Fruit fly (Drosophila melanogaster): Measurements from ENCODE around the gene CG10859.

CG10859 gene

DNA sequence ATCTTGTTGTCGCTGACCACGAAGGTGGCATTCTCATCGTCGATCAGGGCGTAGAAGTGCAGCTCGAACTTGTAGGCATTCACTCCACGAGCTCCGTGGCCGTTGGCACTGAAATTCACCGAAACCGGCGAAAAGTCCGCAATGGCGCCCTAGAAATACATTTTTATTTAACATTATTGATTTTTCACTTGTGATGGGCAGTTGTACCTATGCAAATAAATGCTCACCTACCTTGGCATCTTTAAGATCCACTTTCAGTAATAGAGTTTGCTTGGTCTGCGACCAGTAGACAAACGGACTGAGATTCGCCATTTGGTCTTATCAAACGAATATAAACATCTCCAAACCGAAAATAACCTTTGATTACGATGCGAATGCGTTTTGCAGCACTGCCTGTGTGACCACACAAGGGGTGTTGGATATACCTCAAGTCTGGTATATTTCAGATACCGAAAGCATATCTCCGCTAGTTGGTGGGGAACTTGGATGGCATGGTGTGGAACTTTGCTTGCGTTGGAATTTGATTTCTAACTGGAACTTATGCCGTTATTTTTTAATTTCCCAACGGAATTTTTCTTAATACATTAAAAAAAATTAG, 46.9 kb upstream of the CG10859 start, which contains the start of gene Hacd2 (continued):
- no peak; the same call in 1 of the 2 replicates for TF ChIP-seq lmd (GFP tag; IDR thresholded peaks at IDR 0.05)
- TF ChIP-seq lola (GFP tag; optimal IDR thresholded peaks at IDR 0.05), result no peak
- no peak for TF ChIP-seq eyg (GFP tag; optimal IDR thresholded peaks at IDR 0.05)
- TF ChIP-seq stwl (tag; optimal IDR thresholded peaks at IDR 0.05), result peak; percentile 99
- TF ChIP-seq MBD-R2 (GFP tag; IDR thresholded peaks at IDR 0.05), result peak; percentile 94
- no peak for TF ChIP-seq Usf (GFP tag; optimal IDR thresholded peaks at IDR 0.05)
- TF ChIP-seq CG8944 (GFP tag; optimal IDR thresholded peaks at IDR 0.05), result peak; percentile 17
- TF ChIP-seq Nf-YC (tag; optimal IDR thresholded peaks at IDR 0.05), result no peak
- peak; percentile 49; the same call in 2 of the 3 replicates for TF ChIP-seq CG16813 (GFP tag; IDR thresholded peaks at IDR 0.05; ENCODE audit: partially characterized antibody)
- no peak for TF ChIP-seq CG8388 (GFP tag; optimal IDR thresholded peaks at IDR 0.05)
- TF ChIP-seq Dll (GFP tag; IDR thresholded peaks at IDR 0.05; ENCODE audit: partially characterized antibody), result no peak
- TF ChIP-seq Scr (GFP tag; IDR thresholded peaks at IDR 0.05; ENCODE audit: partially characterized antibody), result peak; percentile 46
- peak; percentile 72 for TF ChIP-seq trem (tag; optimal IDR thresholded peaks at IDR 0.05)
- peak; percentile 40; the same call in 1 of the 2 replicates for TF ChIP-seq Bgb (GFP tag; IDR thresholded peaks at IDR 0.05; ENCODE audit: partially characterized antibody)
- peak; percentile 45 for TF ChIP-seq BEAF-32 (GFP tag; optimal IDR thresholded peaks at IDR 0.05)
- TF ChIP-seq ERR (GFP tag; optimal IDR thresholded peaks at IDR 0.05), result peak; percentile 53
- TF ChIP-seq CG14014 (GFP tag; IDR thresholded peaks at IDR 0.05), result 0 out of 2 replicates have a peak, but pooled peaks have one; percentile 9
- peak; percentile 9 for TF ChIP-seq lilli (GFP tag; optimal IDR thresholded peaks at IDR 0.05)
- no peak for TF ChIP-seq CG10979 (tag; optimal IDR thresholded peaks at IDR 0.05)
- peak; percentile 37 for TF ChIP-seq CG4854 (GFP tag; optimal IDR thresholded peaks at IDR 0.05)

DNA sequence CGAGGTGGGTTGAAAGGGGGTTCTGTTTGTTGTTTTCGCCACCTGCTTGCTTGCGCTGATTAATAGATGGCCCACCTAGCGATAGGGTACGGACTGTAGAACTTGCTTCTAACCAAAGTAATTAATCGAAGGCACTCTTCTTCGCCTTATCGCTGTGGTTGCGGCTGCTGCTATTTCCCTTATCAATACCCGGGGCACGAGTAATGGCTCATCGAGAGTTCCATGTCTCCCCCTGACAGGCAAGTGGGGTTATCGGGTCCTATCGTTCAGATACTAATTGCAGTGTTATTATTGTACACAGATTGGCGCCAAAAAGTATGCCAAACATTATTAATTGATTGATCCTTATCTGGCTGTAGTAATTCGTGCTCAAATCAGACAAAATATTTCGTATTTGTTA, 38.3 kb upstream of the CG10859 start:
- TF ChIP-seq mirr (GFP tag; optimal IDR thresholded peaks at IDR 0.05), result peak; percentile 91
- TF ChIP-seq sug (tag; optimal IDR thresholded peaks at IDR 0.05), result peak; percentile 94
- TF ChIP-seq grn (GFP tag; optimal IDR thresholded peaks at IDR 0.05), result peak; percentile 85
- no peak for TF ChIP-seq CG4360 (GFP tag; IDR thresholded peaks at IDR 0.05)
- TF ChIP-seq cwo (GFP tag; optimal IDR thresholded peaks at IDR 0.05), result peak; percentile 82
- no peak for TF ChIP-seq CG9876 (GFP tag; optimal IDR thresholded peaks at IDR 0.05)
- TF ChIP-seq zf30C (GFP tag; optimal IDR thresholded peaks at IDR 0.05), result no peak
- peak; percentile 21 for TF ChIP-seq Hey (tag; optimal IDR thresholded peaks at IDR 0.05)
- TF ChIP-seq Lim3 (GFP tag; IDR thresholded peaks at IDR 0.05), result peak; percentile 73; the same call in 1 of the 2 replicates
- TF ChIP-seq sd (tag; optimal IDR thresholded peaks at IDR 0.05), result peak; percentile 55
- peak; percentile 99 for TF ChIP-seq exex (tag; optimal IDR thresholded peaks at IDR 0.05)
- TF ChIP-seq CG34376 (GFP tag; optimal IDR thresholded peaks at IDR 0.05), result peak; percentile 86
- peak; percentile 35 for TF ChIP-seq caup (GFP tag; optimal IDR thresholded peaks at IDR 0.05; ENCODE audit: severe bottlenecking)
- no peak for TF ChIP-seq CG7372 (GFP tag; IDR thresholded peaks at IDR 0.05)
- TF ChIP-seq CG10543 (GFP tag; optimal IDR thresholded peaks at IDR 0.05), result peak; percentile 12
- TF ChIP-seq Rfx (GFP tag; IDR thresholded peaks at IDR 0.05), result no peak
- TF ChIP-seq GATAe (GFP tag; conservative IDR thresholded peaks at IDR 0.05), result peak; percentile 74
- 0 out of 3 replicates have a peak, but pooled peaks have one; percentile 32 for TF ChIP-seq CG6175 (GFP tag; IDR thresholded peaks at IDR 0.05)
- peak in 1 of 2 experiments; percentile 16 for TF ChIP-seq Hr78 (GFP tag; optimal IDR thresholded peaks at IDR 0.05)
- TF ChIP-seq slbo (GFP tag; IDR thresholded peaks at IDR 0.05), result no peak
- TF ChIP-seq CG18599 (GFP tag; optimal IDR thresholded peaks at IDR 0.05), result peak; percentile 26
- TF ChIP-seq chinmo (GFP tag; IDR thresholded peaks at IDR 0.05; ENCODE audit: partially characterized antibody), result 0 out of 4 replicates have a peak, but pooled peaks have one; percentile 50
- TF ChIP-seq lab (GFP tag; optimal IDR thresholded peaks at IDR 0.05), result peak; percentile 43

Measured in whole organism, embryonic.